Fruit fly (Drosophila melanogaster) whole organism, wandering third instar larva: ENCODE results near the gene Tim17b2.

Experiments
- Abd-B ChIP-seq: fragments of >200 bp; optimal IDR thresholded peaks from 2 replicates; lab custom pipeline; 2017; ENCODE audit warnings: missing biosample characterization, missing genetic modification characterization
- CrebA ChIP-seq: fragments of 200-800 bp; sonication (Bioruptor generic); optimal IDR thresholded peaks from 2 replicates; lab custom pipeline; 2016; ENCODE audit warnings: missing biosample characterization, mild to moderate bottlenecking, missing genetic modification characterization, borderline replicate concordance
- br ChIP-seq: fragments of 200-800 bp; sonication (Bioruptor generic); optimal IDR thresholded peaks from 2 replicates; lab custom pipeline; 2016; ENCODE audit warnings: missing biosample characterization, missing genetic modification characterization
- dl ChIP-seq, 2 experiments: fragments of 175-275, 200-275 bp in 1 of 2; fragments of 200-275 bp in 1 of 2; sonication (Bioruptor generic); optimal IDR thresholded peaks; lab custom pipeline; 2018; ENCODE audit warnings: mild to moderate bottlenecking in 2 of 2, missing biosample characterization in 2 of 2, missing genetic modification characterization in 2 of 2, moderate library complexity in 2 of 2; ENCODE audit not compliant: partially characterized antibody in 2 of 2, insufficient read depth in 1 of 2
- ey ChIP-seq: fragments of 200-800 bp; sonication (Bioruptor generic); optimal IDR thresholded peaks from 2 replicates; lab custom pipeline; 2016; ENCODE audit warnings: missing biosample characterization, missing genetic modification characterization
- foxo ChIP-seq, 2 experiments: fragments of 200-800 bp; sonication (Bioruptor generic); optimal IDR thresholded peaks; 2 replicates in 1 of 2; 3 replicates in 1 of 2; lab custom pipeline; 2016 to 2017; ENCODE audit warnings: missing biosample characterization in 2 of 2, missing genetic modification characterization in 2 of 2
- fru ChIP-seq: fragments of 200-800 bp; sonication (Bioruptor generic); optimal IDR thresholded peaks from 3 replicates; lab custom pipeline; 2016; ENCODE audit warnings: missing biosample characterization, mild to moderate bottlenecking, missing genetic modification characterization
- h ChIP-seq: fragments of 200-800 bp; sonication (Bioruptor generic); optimal IDR thresholded peaks from 3 replicates; lab custom pipeline; 2016; ENCODE audit warnings: missing biosample characterization, mild to moderate bottlenecking, missing genetic modification characterization
- pan ChIP-seq: fragments of >200 bp; optimal IDR thresholded peaks from 2 replicates; lab custom pipeline; 2017
- psq ChIP-seq: fragments of 200-800 bp; sonication (Bioruptor generic); optimal IDR thresholded peaks from 3 replicates; lab custom pipeline; 2017; ENCODE audit warnings: missing biosample characterization, mild to moderate bottlenecking, missing genetic modification characterization, moderate library complexity
- usp ChIP-seq: fragments of >200 bp; optimal IDR thresholded peaks from 2 replicates; lab custom pipeline; 2017; ENCODE audit warnings: missing biosample characterization, missing genetic modification characterization

dm6 chr2L:15438957-15439356 is 45.6 kb upstream of the Tim17b2 start:
- no peak for TF ChIP-seq h (GFP tag; lab: Kevin White, UChicago)
- no peak for TF ChIP-seq pan
- no peak for TF ChIP-seq ey (GFP tag; lab: Kevin White, UChicago)
- TF ChIP-seq usp (GFP tag; lab: Kevin White, UChicago) = no peak
- TF ChIP-seq Abd-B (GFP tag; lab: Kevin White, UChicago) = no peak
- TF ChIP-seq foxo (GFP tag; optimal IDR thresholded peaks at IDR 0.05; lab: Kevin White, UChicago) = no peak
- TF ChIP-seq psq (GFP tag; lab: Kevin White, UChicago) = no peak
- no peak for TF ChIP-seq CrebA (GFP tag; lab: Kevin White, UChicago)
- TF ChIP-seq dl (GFP tag; optimal IDR thresholded peaks at IDR 0.05; lab: Kevin White, UChicago; ENCODE audit: insufficient read depth in 1 of 2, partially characterized antibody in 2 of 2) = no peak
- TF ChIP-seq fru = no peak
- TF ChIP-seq br (GFP tag; lab: Kevin White, UChicago) = no peak
